Worm (Caenorhabditis elegans): ENCODE measurements around the gene C05C8.1.
A peak's percentile ranks its signal among the peaks of the same experiment; 100 is the strongest.

Gene C05C8.1

DNA sequence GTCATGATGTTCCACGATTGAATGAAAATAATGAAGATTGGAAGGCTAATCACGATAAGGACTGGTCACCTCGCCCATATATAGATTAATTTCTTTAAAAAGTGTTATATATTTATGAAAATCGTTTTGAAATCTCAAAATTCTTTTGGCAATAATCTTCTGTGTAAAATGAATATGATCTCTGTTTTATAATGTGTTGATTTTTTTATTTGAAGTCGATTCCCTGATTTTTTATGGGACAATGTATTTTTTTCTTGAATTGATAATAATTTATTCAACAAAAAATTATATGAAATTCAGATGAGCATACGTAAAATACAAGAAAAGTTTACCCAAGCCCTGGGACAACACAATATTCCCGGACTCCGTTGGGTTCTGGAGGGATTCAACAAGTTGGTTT, at the start of gene C05C8.1:
TSS of gene C05C8.1 (plus strand) at position 301 of the 400 bp plus-strand sequence.
- no peak for TF ChIP-seq hlh-11 (tag; optimal IDR thresholded peaks at IDR 0.05)
- no peak for TF ChIP-seq tra-1 (GFP tag; IDR thresholded peaks at IDR 0.05)
- no peak for TF ChIP-seq ceh-44 (GFP tag; IDR thresholded peaks at IDR 0.05)
- no peak for TF ChIP-seq pqm-1 (tag; optimal IDR thresholded peaks at IDR 0.05)
- TF ChIP-seq mxl-2 (GFP tag; conservative IDR thresholded peaks at IDR 0.05) = no peak
- no peak for TF ChIP-seq nhr-25 (tag; optimal IDR thresholded peaks at IDR 0.05; ENCODE audit: borderline replicate concordance, insufficient read depth)
- no peak for TF ChIP-seq dmd-9 (GFP tag; IDR thresholded peaks at IDR 0.05)
- no peak for TF ChIP-seq ZK546.5 (tag; optimal IDR thresholded peaks at IDR 0.05)
- TF ChIP-seq set-16 (GFP tag; IDR thresholded peaks at IDR 0.05) = no peak
- no peak for TF ChIP-seq lsy-2 (tag; optimal IDR thresholded peaks at IDR 0.05)

DNA sequence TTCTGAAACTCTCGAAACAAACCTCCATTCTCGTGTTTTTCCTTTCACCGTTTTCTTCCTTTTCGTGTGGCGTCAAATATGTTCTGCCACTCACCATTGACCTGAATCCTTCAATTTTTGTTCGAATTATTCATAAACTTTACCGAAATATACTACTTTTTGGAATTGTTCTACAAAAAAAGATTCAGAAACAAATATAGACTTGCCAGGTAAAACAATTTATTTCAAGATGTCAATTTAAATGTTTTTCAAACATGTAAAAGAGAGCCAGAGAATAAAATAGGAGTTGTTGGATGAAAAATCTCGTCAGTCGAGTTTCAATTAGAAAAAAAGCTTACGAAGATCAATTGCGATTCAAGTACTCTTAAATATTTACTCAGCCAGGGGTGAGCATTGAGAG, 46.0 kb upstream of the C05C8.1 start, which contains the start of gene F09G2.8:
TSS of gene F09G2.8 (minus strand) at position 101 of the 400 bp plus-strand sequence.
- TF ChIP-seq snpc-4 (tag; optimal IDR thresholded peaks at IDR 0.05) (no peak), T26A8.4 (GFP tag; IDR thresholded peaks at IDR 0.05) (no peak), ceh-32 (tag; optimal IDR thresholded peaks at IDR 0.05; ENCODE audit: poor library complexity) (no peak)

ce11 chrV:7194818-7195217, 44.8 kb upstream of the C05C8.1 start:
- no peak for TF ChIP-seq madf-5 (GFP tag; IDR thresholded peaks at IDR 0.05)
- TF ChIP-seq set-16 (GFP tag; IDR thresholded peaks at IDR 0.05) = peak; percentile 64

ce11 chrV:7196037-7196436, 43.5 kb upstream of the C05C8.1 start, which contains the start of gene attf-2:
TSS of gene attf-2 (minus strand) at chrV:7196137.
- TF ChIP-seq T20F7.1 (GFP tag; optimal IDR thresholded peaks at IDR 0.05) (no peak), F10B5.3 (tag; optimal IDR thresholded peaks at IDR 0.05) (no peak), mxl-3 (GFP tag; optimal IDR thresholded peaks at IDR 0.05) (no peak), lin-29 (GFP tag; IDR thresholded peaks at IDR 0.05) (no peak), zip-11 (GFP tag; IDR thresholded peaks at IDR 0.05) (no peak), nhr-42 (GFP tag; IDR thresholded peaks at IDR 0.05) (no peak), daf-16 (GFP tag; optimal IDR thresholded peaks at IDR 0.05) (no peak), daf-16 (tag; optimal IDR thresholded peaks at IDR 0.05) (no peak), snpc-4 (tag; optimal IDR thresholded peaks at IDR 0.05) (no peak), pha-4 (GFP tag; IDR thresholded peaks at IDR 0.05) (no peak), pha-4 (tag; optimal IDR thresholded peaks at IDR 0.05) (no peak), nhr-77 (tag; optimal IDR thresholded peaks at IDR 0.05) (no peak), Y5F2A.4 (GFP tag; optimal IDR thresholded peaks at IDR 0.05) (no peak), zip-2 (tag; optimal IDR thresholded peaks at IDR 0.05) (no peak), ceh-44 (GFP tag; IDR thresholded peaks at IDR 0.05) (no peak), lin-38 (GFP tag; IDR thresholded peaks at IDR 0.05) (no peak)

- TF ChIP-seq F37D6.2 (tag; optimal IDR thresholded peaks at IDR 0.05) = peak; percentile 31
- TF ChIP-seq php-3 (GFP tag; IDR thresholded peaks at IDR 0.05) = peak; percentile 46; the same call in 1 of the 2 replicates
- no peak for TF ChIP-seq nhr-10 (tag; optimal IDR thresholded peaks at IDR 0.05)
- TF ChIP-seq lin-15B (tag; optimal IDR thresholded peaks at IDR 0.05) = peak; percentile 28
- peak; percentile 49 for TF ChIP-seq zip-2 (tag; optimal IDR thresholded peaks at IDR 0.05)
- peak; percentile 98 for TF ChIP-seq zfp-2 (tag; optimal IDR thresholded peaks at IDR 0.05)
- no peak for TF ChIP-seq cey-2 (tag; optimal IDR thresholded peaks at IDR 0.05; ENCODE audit: borderline replicate concordance, insufficient read depth)
- TF ChIP-seq R02D3.7 (tag; optimal IDR thresholded peaks at IDR 0.05) = no peak
- peak; percentile 79 for TF ChIP-seq nhr-48 (tag; optimal IDR thresholded peaks at IDR 0.05)
- TF ChIP-seq dve-1 (tag; optimal IDR thresholded peaks at IDR 0.05; ENCODE audit: insufficient read depth) = peak; percentile 97
- TF ChIP-seq zfp-3 (GFP tag; conservative IDR thresholded peaks at IDR 0.05) = peak; percentile 72
- TF ChIP-seq spr-3 (GFP tag; optimal IDR thresholded peaks at IDR 0.05) = peak; percentile 46
- peak; percentile 53; the same call in 1 of the 2 replicates for TF ChIP-seq snpc-1.2 (GFP tag; IDR thresholded peaks at IDR 0.05)
- TF ChIP-seq pha-4 (GFP tag; IDR thresholded peaks at IDR 0.05) = peak; percentile 78; the same call in 1 of the 2 replicates
- no peak for TF ChIP-seq pha-4 (tag; optimal IDR thresholded peaks at IDR 0.05)
- TF ChIP-seq nhr-11 (tag; optimal IDR thresholded peaks at IDR 0.05) = peak; percentile 92
- peak; percentile 73 for TF ChIP-seq madf-9 (GFP tag; conservative IDR thresholded peaks at IDR 0.05)
- peak; percentile 90 for TF ChIP-seq rbr-2 (tag; optimal IDR thresholded peaks at IDR 0.05)
- TF ChIP-seq nhr-76 (tag; optimal IDR thresholded peaks at IDR 0.05) = no peak
- TF ChIP-seq F26F4.8 (GFP tag; conservative IDR thresholded peaks at IDR 0.05) = no peak
These were observed 43.0 kb upstream of the C05C8.1 start, which contains the start of gene F09G2.2 for ce11 chrV:7196498-7196966. TSS of gene F09G2.2 (plus strand) at chrV:7196916.
